Worm (Caenorhabditis elegans) whole organism, early embryonic: ENCODE data around the gene cul-2.

ENCODE experiments used
- B0310.2 ChIP-seq: sonication (generic microtip); optimal IDR thresholded peaks from 2 replicates; lab custom pipeline; 2016; ENCODE audit warnings: mild to moderate bottlenecking, missing genetic modification characterization, missing compliant biosample characterization
- F13C5.2 ChIP-seq: sonication (generic microtip); optimal IDR thresholded peaks from 2 replicates; lab custom pipeline; 2017; ENCODE audit warnings: mild to moderate bottlenecking, missing genetic modification characterization, inconsistent platforms, missing compliant biosample characterization
- ama-1 ChIP-seq: fragments of 150-350 bp; optimal IDR thresholded peaks from 2 replicates; lab custom pipeline; 2014
- ets-7 ChIP-seq: sonication (generic microtip); optimal IDR thresholded peaks from 2 replicates; lab custom pipeline; 2016; ENCODE audit warnings: missing genotype, missing genetic modification characterization, missing compliant biosample characterization
- flt-1 ChIP-seq: fragments of 200-800 bp; sonication (Bioruptor generic); IDR thresholded peaks from 2 replicates; pipeline ENCODE4 v1.3.6; 2022; ENCODE audit warnings: missing genetic modification characterization, missing compliant biosample characterization
- hmbx-1 ChIP-seq: sonication (generic microtip); optimal IDR thresholded peaks from 2 replicates; lab custom pipeline; 2016; ENCODE audit warnings: mild to moderate bottlenecking, missing genetic modification characterization, missing compliant biosample characterization
- hmg-4 ChIP-seq: fragments of 200-800 bp; sonication (Bioruptor generic); optimal IDR thresholded peaks from 2 replicates; lab custom pipeline; 2018; ENCODE audit warnings: mild to moderate bottlenecking, missing genetic modification characterization, missing compliant biosample characterization
- hnd-1 ChIP-seq: sonication (generic microtip); optimal IDR thresholded peaks from 2 replicates; lab custom pipeline; 2016; ENCODE audit warnings: missing genetic modification characterization, missing compliant biosample characterization
- pes-1 ChIP-seq: fragments of 200-800 bp; sonication (Bioruptor generic); IDR thresholded peaks from 2 replicates; pipeline ENCODE4 v1.3.6; 2022; ENCODE audit warnings: missing genetic modification reagents, missing genetic modification characterization, missing compliant biosample characterization
- scrt-1 ChIP-seq: fragments of 200-800 bp; sonication (Bioruptor generic); IDR thresholded peaks from 2 replicates; pipeline ENCODE4 v1.3.6; 2022; ENCODE audit warnings: missing genetic modification characterization, missing compliant biosample characterization
- sea-1 ChIP-seq: fragments of 200-800 bp; sonication (Bioruptor generic); conservative IDR thresholded peaks from 2 replicates; pipeline ENCODE4 v1.3.6; 2022; ENCODE audit warnings: missing genetic modification characterization, missing compliant biosample characterization
- tbx-37 ChIP-seq: fragments of 200-800 bp; sonication (Bioruptor generic); conservative IDR thresholded peaks from 2 replicates; pipeline ENCODE4 v1.3.6; 2022; ENCODE audit warnings: missing genetic modification reagents, missing genetic modification characterization, missing compliant biosample characterization
- tra-4 ChIP-seq: sonication (generic microtip); optimal IDR thresholded peaks from 2 replicates; lab custom pipeline; 2017; ENCODE audit warnings: missing genetic modification characterization, missing compliant biosample characterization

ce11 chrIII:13652708-13653107 lies 34.4 kb upstream of the cul-2 start:
- TF ChIP-seq scrt-1 (GFP tag; lab: Robert Waterston, UW) (no peak), F13C5.2 (no peak), ama-1 (no peak), ets-7 (tag; lab: Kevin White, UChicago) (no peak), hmg-4 (GFP tag; lab: Kevin White, UChicago) (no peak), tbx-37 (GFP tag; lab: Robert Waterston, UW) (no peak), flt-1 (GFP tag; lab: Robert Waterston, UW) (no peak), hnd-1 (no peak), sea-1 (GFP tag; lab: Robert Waterston, UW) (no peak), hmbx-1 (no peak), tra-4 (tag; lab: Kevin White, UChicago) (no peak), pes-1 (GFP tag; lab: Robert Waterston, UW) (no peak), B0310.2 (tag; lab: Kevin White, UChicago) (no peak)
